Fruit fly (Drosophila melanogaster) whole organism, prepupa: ENCODE data around the gene Dus2.

Experiments used
- CG10631 ChIP-seq: fragments of 200-800 bp; sonication (Bioruptor generic); optimal IDR thresholded peaks from 2 replicates; lab custom pipeline; 2016; ENCODE audit warnings: missing biosample characterization, missing genetic modification characterization
- CG10669 ChIP-seq: fragments of 200-800 bp; sonication (Bioruptor generic); optimal IDR thresholded peaks from 3 replicates; lab custom pipeline; 2018; ENCODE audit warnings: missing biosample characterization, mild to moderate bottlenecking, missing genetic modification characterization, moderate library complexity
- CG11294 ChIP-seq: fragments of 200-800 bp; sonication (Bioruptor generic); IDR thresholded peaks from 2 replicates; pipeline ENCODE4 v1.3.6; 2022; ENCODE audit warnings: missing biosample characterization, missing genetic modification characterization
- CG11762 ChIP-seq: fragments of 200-800 bp; sonication (Bioruptor generic); optimal IDR thresholded peaks from 3 replicates; lab custom pipeline; 2016; ENCODE audit warnings: missing biosample characterization, missing genetic modification characterization; ENCODE audit not compliant: insufficient read depth
- CG11902 ChIP-seq: fragments of 200-800 bp; sonication (Bioruptor generic); optimal IDR thresholded peaks from 3 replicates; lab custom pipeline; 2016; ENCODE audit warnings: missing biosample characterization, missing genetic modification characterization
- CG16779 ChIP-seq: fragments of 200-800 bp; sonication (Bioruptor generic); optimal IDR thresholded peaks from 3 replicates; lab custom pipeline; 2017; ENCODE audit warnings: missing biosample characterization, mild to moderate bottlenecking, missing genetic modification characterization
- CG3032 ChIP-seq: fragments of 200-800 bp; optimal IDR thresholded peaks from 2 replicates; lab custom pipeline; 2019; ENCODE audit warnings: missing biosample characterization, mild to moderate bottlenecking, missing genetic modification characterization, moderate library complexity
- CG32006 ChIP-seq: fragments of 200-800 bp; sonication (Bioruptor generic); optimal IDR thresholded peaks from 3 replicates; lab custom pipeline; 2017; ENCODE audit warnings: missing biosample characterization, mild to moderate bottlenecking, missing genetic modification characterization
- CG3919 ChIP-seq: fragments of 200-800 bp; sonication (Bioruptor generic); optimal IDR thresholded peaks from 3 replicates; lab custom pipeline; 2016; ENCODE audit warnings: missing biosample characterization, missing genetic modification characterization
- CG4318 ChIP-seq: fragments of 200-800 bp; sonication (Bioruptor generic); optimal IDR thresholded peaks from 3 replicates; lab custom pipeline; 2017; ENCODE audit warnings: missing biosample characterization, mild to moderate bottlenecking, missing genetic modification characterization
- CG6163 ChIP-seq: fragments of 200-800 bp; sonication (Bioruptor generic); IDR thresholded peaks from 3 replicates; pipeline ENCODE4 v1.3.6; 2022; ENCODE audit warnings: missing biosample characterization, missing genetic modification characterization
- CG6276 ChIP-seq: fragments of 200-800 bp; sonication (Bioruptor generic); optimal IDR thresholded peaks from 2 replicates; lab custom pipeline; 2017; ENCODE audit warnings: missing biosample characterization, mild to moderate bottlenecking, missing genetic modification characterization
- CG6792 ChIP-seq: fragments of 200-800 bp; sonication (Bioruptor generic); optimal IDR thresholded peaks from 3 replicates; lab custom pipeline; 2016; ENCODE audit warnings: missing biosample characterization, missing genetic modification characterization
- CG6808 ChIP-seq: fragments of 200-800 bp; sonication (Bioruptor generic); optimal IDR thresholded peaks from 3 replicates; lab custom pipeline; 2017; ENCODE audit warnings: missing biosample characterization, missing genetic modification characterization, mild to moderate bottlenecking, moderate library complexity, missing genetic modification reagents
- CG6854 ChIP-seq: fragments of 200-800 bp; sonication (Bioruptor generic); optimal IDR thresholded peaks from 2 replicates; lab custom pipeline; 2017; ENCODE audit warnings: missing biosample characterization, mild to moderate bottlenecking, missing genetic modification characterization
- CG7368 ChIP-seq: fragments of 200-800 bp; sonication (Bioruptor generic); optimal IDR thresholded peaks from 3 replicates; lab custom pipeline; 2016; ENCODE audit warnings: missing biosample characterization, missing genetic modification characterization
- CG8119 ChIP-seq: fragments of 200-800 bp; sonication (Bioruptor generic); IDR thresholded peaks from 3 replicates; pipeline ENCODE4 v1.3.6; 2022; ENCODE audit warnings: missing biosample characterization, missing genetic modification characterization
- CG8632 ChIP-seq: fragments of 200-800 bp; sonication (Bioruptor generic); optimal IDR thresholded peaks from 3 replicates; lab custom pipeline; 2016; ENCODE audit warnings: missing biosample characterization, missing genetic modification characterization
- CG9139 ChIP-seq: fragments of 200-800 bp; sonication (Bioruptor generic); optimal IDR thresholded peaks from 3 replicates; lab custom pipeline; 2017; ENCODE audit warnings: missing biosample characterization, mild to moderate bottlenecking, missing genetic modification characterization
- Eip75B ChIP-seq: fragments of 200-800 bp; sonication (Bioruptor generic); optimal IDR thresholded peaks from 3 replicates; lab custom pipeline; 2016; ENCODE audit warnings: missing biosample characterization, missing genetic modification characterization
- Eip93F ChIP-seq: fragments of 200-800 bp; sonication (Bioruptor generic); optimal IDR thresholded peaks from 2 replicates; lab custom pipeline; 2016; ENCODE audit warnings: missing biosample characterization, mild to moderate bottlenecking, missing genetic modification characterization
- Ets96B ChIP-seq: fragments of 200-800 bp; optimal IDR thresholded peaks from 2 replicates; lab custom pipeline; 2019; ENCODE audit warnings: missing biosample characterization, mild to moderate bottlenecking, missing genetic modification characterization, moderate library complexity
- Gug ChIP-seq: fragments of 200-800 bp; sonication (Bioruptor generic); IDR thresholded peaks from 2 replicates; pipeline ENCODE4 v1.3.6; 2022; ENCODE audit warnings: missing biosample characterization, missing genetic modification characterization
- Hr38 ChIP-seq: sonication (Bioruptor generic); optimal IDR thresholded peaks from 2 replicates; lab custom pipeline; 2016; ENCODE audit warnings: missing biosample characterization, missing genetic modification characterization
- Hr39 ChIP-seq: fragments of 200-800 bp; sonication (Bioruptor generic); optimal IDR thresholded peaks from 2 replicates; lab custom pipeline; 2016; ENCODE audit warnings: missing biosample characterization, missing genetic modification characterization
- Hr4 ChIP-seq: fragments of 200-800 bp; sonication (Bioruptor generic); optimal IDR thresholded peaks from 3 replicates; lab custom pipeline; 2016; ENCODE audit warnings: missing biosample characterization, missing genetic modification characterization
- Lpt ChIP-seq: fragments of 200-800 bp; sonication (Bioruptor generic); optimal IDR thresholded peaks from 3 replicates; lab custom pipeline; 2016; ENCODE audit warnings: missing biosample characterization, missing genetic modification characterization
- OdsH ChIP-seq: fragments of 200-800 bp; sonication (Bioruptor generic); optimal IDR thresholded peaks from 3 replicates; lab custom pipeline; 2016; ENCODE audit warnings: missing biosample characterization, missing genetic modification characterization
- Smox ChIP-seq: fragments of 200-800 bp; sonication (Bioruptor generic); optimal IDR thresholded peaks from 3 replicates; lab custom pipeline; 2016; ENCODE audit warnings: missing biosample characterization, missing genetic modification characterization
- Sox102F ChIP-seq: fragments of 200-800 bp; sonication (Bioruptor generic); optimal IDR thresholded peaks from 2 replicates; lab custom pipeline; 2016; ENCODE audit warnings: missing biosample characterization, mild to moderate bottlenecking, missing genetic modification characterization
- Sox14 ChIP-seq: fragments of 200-800 bp; sonication (Bioruptor generic); optimal IDR thresholded peaks from 3 replicates; lab custom pipeline; 2016; ENCODE audit warnings: missing biosample characterization, missing genetic modification characterization
- Sox15 ChIP-seq: fragments of 200-800 bp; sonication (Bioruptor generic); optimal IDR thresholded peaks from 3 replicates; lab custom pipeline; 2016; ENCODE audit warnings: missing biosample characterization, missing genetic modification characterization
- achi ChIP-seq: fragments of 200-800 bp; sonication (Bioruptor generic); optimal IDR thresholded peaks from 3 replicates; lab custom pipeline; 2016; ENCODE audit warnings: missing biosample characterization, missing genetic modification characterization
- acj6 ChIP-seq: fragments of 200-800 bp; sonication (Bioruptor generic); optimal IDR thresholded peaks from 3 replicates; lab custom pipeline; 2016; ENCODE audit warnings: missing biosample characterization, missing genetic modification characterization
- cyc ChIP-seq: fragments of 200-800 bp; sonication (Bioruptor generic); optimal IDR thresholded peaks from 3 replicates; lab custom pipeline; 2016; ENCODE audit warnings: missing biosample characterization, missing genetic modification characterization
- dsx ChIP-seq: fragments of 200-800 bp; optimal IDR thresholded peaks from 3 replicates; lab custom pipeline; 2019; ENCODE audit warnings: missing biosample characterization, mild to moderate bottlenecking, missing genetic modification characterization, moderate library complexity; ENCODE audit not compliant: poor library complexity, severe bottlenecking
- esn ChIP-seq: fragments of 200-800 bp; sonication (Bioruptor generic); optimal IDR thresholded peaks from 2 replicates; lab custom pipeline; 2016; ENCODE audit warnings: missing biosample characterization, mild to moderate bottlenecking, missing genetic modification characterization, moderate library complexity
- fd59A ChIP-seq: fragments of 200-800 bp; sonication (Bioruptor generic); optimal IDR thresholded peaks from 2 replicates; lab custom pipeline; 2017; ENCODE audit warnings: missing biosample characterization, mild to moderate bottlenecking, missing genetic modification characterization, missing genetic modification reagents
- fd85E ChIP-seq: fragments of 200-800 bp; sonication (Bioruptor generic); optimal IDR thresholded peaks from 3 replicates; lab custom pipeline; 2016; ENCODE audit warnings: missing biosample characterization, missing genetic modification characterization
- fkh ChIP-seq: fragments of 200-800 bp; sonication (Bioruptor generic); optimal IDR thresholded peaks from 3 replicates; lab custom pipeline; 2017; ENCODE audit warnings: missing biosample characterization, mild to moderate bottlenecking, missing genetic modification characterization, moderate library complexity
- lz ChIP-seq: fragments of 200-800 bp; sonication (Bioruptor generic); optimal IDR thresholded peaks from 3 replicates; lab custom pipeline; 2016; ENCODE audit warnings: missing biosample characterization, missing genetic modification characterization
- net ChIP-seq: fragments of 200-800 bp; sonication (Bioruptor generic); optimal IDR thresholded peaks from 3 replicates; lab custom pipeline; 2016; ENCODE audit warnings: missing biosample characterization, missing genetic modification characterization
- pdm3 ChIP-seq: fragments of 200-800 bp; sonication (Bioruptor generic); optimal IDR thresholded peaks from 3 replicates; lab custom pipeline; 2016; ENCODE audit warnings: missing biosample characterization, missing genetic modification characterization
- salr ChIP-seq, 2 experiments: fragments of 200-800 bp; sonication (Bioruptor generic); optimal IDR thresholded peaks; 3 replicates each; lab custom pipeline; 2016 to 2018; ENCODE audit warnings: missing biosample characterization in 2 of 2, missing genetic modification characterization in 2 of 2, mild to moderate bottlenecking in 1 of 2
- spab ChIP-seq: fragments of 200-800 bp; sonication (Bioruptor generic); optimal IDR thresholded peaks from 2 replicates; lab custom pipeline; 2017; ENCODE audit warnings: missing biosample characterization, mild to moderate bottlenecking, missing genetic modification characterization, missing genetic modification reagents
- ss ChIP-seq, 2 experiments: fragments of 200-800 bp; sonication (Bioruptor generic); optimal IDR thresholded peaks; 2 replicates in 1 of 2; 3 replicates in 1 of 2; lab custom pipeline; 2017 to 2018; ENCODE audit warnings: mild to moderate bottlenecking in 2 of 2, missing biosample characterization in 2 of 2, missing genetic modification characterization in 2 of 2, moderate library complexity in 1 of 2
- svp ChIP-seq: fragments of 200-800 bp; sonication (Bioruptor generic); peaks from one replicate; lab custom pipeline; 2016; ENCODE audit warnings: missing biosample characterization, missing genetic modification characterization
- topi ChIP-seq: fragments of 200-800 bp; sonication (Bioruptor generic); optimal IDR thresholded peaks from 3 replicates; lab custom pipeline; 2016; ENCODE audit warnings: missing biosample characterization, missing genetic modification characterization

The Dus2 gene

DNA sequence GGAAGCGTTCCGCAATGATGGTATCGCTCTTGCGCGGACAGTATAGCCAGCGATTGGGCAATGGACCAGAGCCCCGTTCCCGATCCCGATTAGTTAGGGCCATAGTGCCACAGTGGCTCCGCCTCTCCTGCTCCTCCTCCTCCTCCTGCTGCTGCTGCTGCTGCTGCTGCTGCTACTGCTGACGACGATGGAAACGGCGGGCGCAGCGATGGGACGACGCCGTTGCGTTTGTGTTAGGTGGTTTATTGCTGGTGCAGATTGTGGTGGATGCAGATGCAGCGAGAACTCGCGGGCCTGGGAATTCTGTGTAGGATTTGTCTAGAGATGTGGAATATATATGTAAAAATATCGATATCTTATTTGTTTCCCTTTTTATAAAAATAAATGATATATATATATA, 4.7 kb downstream of the Dus2 start, which contains the start of gene mRNA-cap:
Gene mRNA-cap, minus strand, starts transcription at position 344 of the 400 bp plus-strand sequence.
- TF ChIP-seq achi (GFP tag; lab: Kevin White, UChicago) = no peak
- TF ChIP-seq, all 60 proteins: peak for 0

DNA sequence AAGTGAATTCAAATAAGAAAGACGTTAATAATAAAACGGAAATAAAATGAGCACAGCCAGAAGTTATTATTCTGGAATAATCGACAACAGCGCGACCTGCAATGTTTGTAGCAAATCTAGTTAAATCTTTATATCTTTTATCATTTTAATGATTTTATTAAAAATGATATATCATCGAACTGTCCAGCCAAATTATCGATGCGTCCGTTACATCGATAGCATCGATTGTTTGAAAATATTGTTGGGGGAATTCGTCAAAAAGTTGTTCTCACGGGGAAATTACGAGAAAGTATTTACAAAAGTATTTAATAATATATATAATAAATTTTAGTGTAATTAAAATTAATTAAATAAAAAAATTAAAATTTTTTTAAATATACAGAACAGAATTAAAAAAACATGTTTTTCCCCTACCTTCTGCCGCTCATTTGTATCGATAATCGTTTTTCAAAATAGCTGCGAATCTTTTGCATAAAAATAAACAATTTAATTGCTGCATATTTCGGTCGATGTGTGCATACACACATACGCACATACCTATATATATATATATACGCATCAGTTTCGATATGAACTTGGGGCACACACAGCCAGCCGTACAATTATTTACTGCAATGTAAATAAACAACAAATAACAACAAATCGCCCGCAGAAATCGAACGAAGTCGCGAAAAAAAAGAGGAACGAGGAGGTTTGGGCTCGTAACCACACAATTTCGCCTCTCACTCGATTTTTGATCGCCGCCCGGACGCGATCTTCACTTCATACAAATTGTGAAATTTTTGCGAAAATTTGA, 5.4 kb downstream of the Dus2 start, which contains the start of gene CG32599:
Gene CG32599, plus strand, starts transcription at position 746 of the 796 bp plus-strand sequence.
- TF ChIP-seq Sox102F (GFP tag; lab: Kevin White, UChicago) (no peak), OdsH (GFP tag; lab: Kevin White, UChicago) (peak; percentile 3), CG32006 (GFP tag; lab: Kevin White, UChicago) (no peak), CG3032 (tag; lab: Kevin White, UChicago) (peak; percentile 23), cyc (no peak), CG8632 (peak; percentile 19), Hr39 (GFP tag; lab: Kevin White, UChicago) (no peak), topi (GFP tag; lab: Kevin White, UChicago) (no peak), CG11762 (GFP tag; lab: Kevin White, UChicago) (no peak), CG10631 (GFP tag; lab: Kevin White, UChicago) (peak; percentile 36), esn (GFP tag; lab: Kevin White, UChicago) (no peak), salr (GFP tag; optimal IDR thresholded peaks at IDR 0.05; lab: Kevin White, UChicago) (no peak), Sox15 (GFP tag; lab: Kevin White, UChicago) (no peak), CG6276 (GFP tag; lab: Kevin White, UChicago) (no peak), Lpt (GFP tag; lab: Kevin White, UChicago) (no peak), CG6808 (no peak), Smox (GFP tag; lab: Kevin White, UChicago) (peak; percentile 1), CG3919 (GFP tag; lab: Kevin White, UChicago) (no peak), dsx (no peak), achi (GFP tag; lab: Kevin White, UChicago) (peak; percentile 15), lz (GFP tag; lab: Kevin White, UChicago) (no peak), fkh (GFP tag; lab: Kevin White, UChicago) (no peak), Sox14 (GFP tag; lab: Kevin White, UChicago) (no peak), CG16779 (tag; lab: Kevin White, UChicago) (no peak), Ets96B (tag; lab: Kevin White, UChicago) (peak; percentile 14), CG6163 (GFP tag; lab: Robert Waterston, UW) (peak; percentile 41; the same call in 1 of the 3 replicates), CG6792 (GFP tag; lab: Kevin White, UChicago) (peak; percentile 13), CG7368 (no peak), Eip75B (no peak), CG6854 (GFP tag; lab: Kevin White, UChicago) (no peak), Gug (GFP tag; lab: Robert Waterston, UW) (no peak), CG9139 (GFP tag; lab: Kevin White, UChicago) (no peak), fd85E (GFP tag; lab: Kevin White, UChicago) (no peak), Hr4 (GFP tag; lab: Kevin White, UChicago) (no peak), svp (GFP tag; lab: Kevin White, UChicago) (no peak), CG11294 (GFP tag; lab: Robert Waterston, UW) (no peak), acj6 (peak; percentile 11), Hr38 (GFP tag; lab: Kevin White, UChicago) (no peak), ss (GFP tag; optimal IDR thresholded peaks at IDR 0.05; lab: Kevin White, UChicago) (no peak), fd59A (GFP tag; lab: Kevin White, UChicago) (no peak), pdm3 (GFP tag; lab: Kevin White, UChicago) (no peak), CG11902 (GFP tag; lab: Kevin White, UChicago) (no peak), CG8119 (GFP tag; lab: Robert Waterston, UW) (no peak), Eip93F (GFP tag; lab: Kevin White, UChicago) (peak; percentile 4), spab (GFP tag; lab: Kevin White, UChicago) (no peak), CG10669 (GFP tag; lab: Kevin White, UChicago) (no peak), net (GFP tag; lab: Kevin White, UChicago) (no peak), CG4318 (GFP tag; lab: Kevin White, UChicago) (no peak)
